Worm (Caenorhabditis elegans): ENCODE results near the gene C01G5.25.

C01G5.25 gene

DNA sequence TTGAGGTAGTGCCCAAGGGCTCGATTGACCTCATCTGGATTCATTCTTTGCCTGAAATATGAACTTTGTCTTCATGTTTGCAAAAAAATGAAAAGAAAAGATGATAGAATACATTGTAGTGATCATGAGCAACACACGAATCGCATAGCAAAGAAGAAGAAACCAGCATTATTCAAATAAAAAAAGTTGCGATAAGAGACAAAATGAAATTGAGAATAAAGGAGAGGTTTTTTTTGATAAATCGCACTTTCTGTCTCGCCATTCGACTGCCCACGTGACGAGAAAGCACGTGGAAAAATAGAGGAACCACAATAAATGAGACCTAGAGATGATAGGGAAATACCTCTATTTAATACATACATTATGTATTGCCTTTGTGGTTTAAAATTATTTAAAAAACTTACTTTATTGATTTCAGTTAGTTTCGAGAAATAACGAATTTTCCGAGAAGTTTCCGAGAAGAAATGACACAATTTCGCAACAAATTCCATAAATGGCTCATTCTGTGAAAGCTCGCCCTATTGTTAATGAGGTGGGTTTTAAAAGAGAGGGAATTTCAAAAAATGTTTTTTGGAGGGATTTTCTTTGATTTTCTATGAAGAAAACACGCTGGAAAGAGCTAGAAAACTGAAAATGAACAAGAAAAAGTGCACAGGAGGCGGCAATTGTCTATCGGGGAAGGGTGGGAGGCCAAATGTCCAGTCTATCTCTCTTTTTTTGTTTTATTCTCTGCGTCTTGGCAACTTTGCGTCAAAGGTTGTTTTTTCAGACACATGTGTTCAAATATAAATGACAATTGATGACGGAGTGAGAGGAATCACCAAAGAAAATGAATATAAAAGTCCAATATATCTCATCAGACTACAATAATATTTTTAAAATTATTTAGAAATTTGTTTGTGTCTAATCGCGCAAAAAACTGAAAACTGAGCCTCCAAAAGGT lies 14.2 kb downstream of the C01G5.25 start, which contains the start of gene paqr-1 (continued):
- TF ChIP-seq ztf-6 (GFP tag; IDR thresholded peaks at IDR 0.05) (no peak), unc-130 (GFP tag; optimal IDR thresholded peaks at IDR 0.05) (no peak), lin-35 (GFP tag; optimal IDR thresholded peaks at IDR 0.05) (peak in 1 of 3 experiments; percentile 67), attf-5 (GFP tag; optimal IDR thresholded peaks at IDR 0.05) (peak; percentile 7), tbp1 (GFP tag; optimal IDR thresholded peaks at IDR 0.05) (peak; percentile 1), cebp-2 (GFP tag; IDR thresholded peaks at IDR 0.05) (no peak), nfyb-1 (GFP tag; IDR thresholded peaks at IDR 0.05) (no peak), lin-54 (GFP tag; optimal IDR thresholded peaks at IDR 0.05) (peak; percentile 31), T26A5.8 (tag; optimal IDR thresholded peaks at IDR 0.05) (no peak), efl-1 (GFP tag; optimal IDR thresholded peaks at IDR 0.05) (peak; percentile 12), tlf-1 (GFP tag; optimal IDR thresholded peaks at IDR 0.05) (no peak), pha-4 (tag; optimal IDR thresholded peaks at IDR 0.05) (no peak), madf-3 (GFP tag; IDR thresholded peaks at IDR 0.05) (no peak), snpc-1.1 (tag; optimal IDR thresholded peaks at IDR 0.05; ENCODE audit: insufficient read depth) (no peak), hsf-1 (GFP tag; IDR thresholded peaks at IDR 0.05) (no peak), attf-6 (GFP tag; IDR thresholded peaks at IDR 0.05) (no peak), repo-1 (tag; optimal IDR thresholded peaks at IDR 0.05) (no peak), C06A6.2 (GFP tag; conservative IDR thresholded peaks at IDR 0.05) (no peak)

DNA sequence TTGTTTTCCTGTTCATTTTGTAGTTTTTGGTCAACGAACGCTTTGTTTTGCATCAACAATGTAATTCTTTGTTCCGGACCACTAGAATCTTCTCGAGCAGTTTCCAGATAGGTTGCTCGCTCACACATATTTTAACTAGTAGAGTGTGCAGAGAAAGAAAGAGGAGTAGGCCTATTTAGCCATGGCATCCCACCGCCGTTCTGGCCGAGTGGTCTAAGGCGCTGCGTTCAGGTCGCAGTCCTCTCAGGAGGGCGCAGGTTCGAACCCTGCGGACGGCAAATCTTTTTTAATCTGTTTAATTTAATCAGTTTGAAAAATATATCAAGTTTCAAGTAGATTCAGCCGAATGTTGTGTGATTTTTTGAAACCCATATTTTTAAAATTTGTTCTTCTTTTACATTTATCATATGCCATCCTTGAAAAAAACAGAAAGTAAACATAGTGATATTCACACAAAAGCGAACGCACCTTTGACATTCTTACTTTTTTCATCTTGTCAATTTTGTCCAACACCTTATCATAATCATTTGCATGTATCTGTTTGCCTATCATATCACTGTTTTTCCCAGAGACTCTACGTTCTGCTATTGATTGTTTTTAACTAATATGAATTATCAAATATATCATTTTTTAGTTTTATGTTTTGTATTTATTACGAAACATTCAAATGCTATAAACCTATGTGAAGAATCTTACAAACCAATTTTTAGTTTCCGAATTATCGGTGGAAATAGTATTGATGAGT lies 15.3 kb downstream of the C01G5.25 start, which contains the start of gene try-3:
TSS of gene try-3 (plus strand) at position 532 of the 745 bp plus-strand sequence.
- peak; percentile 72 for TF ChIP-seq ceh-100 (GFP tag; IDR thresholded peaks at IDR 0.05)
- TF ChIP-seq madf-6 (GFP tag; IDR thresholded peaks at IDR 0.05) = peak; percentile 73
- TF ChIP-seq hmg-1.2 (GFP tag; IDR thresholded peaks at IDR 0.05) = peak; percentile 70
- no peak for TF ChIP-seq lag-1 (GFP tag; IDR thresholded peaks at IDR 0.05)
- no peak for TF ChIP-seq tbx-9 (tag; optimal IDR thresholded peaks at IDR 0.05; ENCODE audit: borderline replicate concordance)
- TF ChIP-seq ceh-40 (GFP tag; IDR thresholded peaks at IDR 0.05) = 0 out of 2 replicates have a peak, but pooled peaks have one; percentile 44
- TF ChIP-seq hsf-1 (GFP tag; IDR thresholded peaks at IDR 0.05) = peak; percentile 49; the same call in 1 of the 2 replicates
- peak; percentile 55; the same call in 1 of the 2 replicates for TF ChIP-seq C06A6.2 (GFP tag; conservative IDR thresholded peaks at IDR 0.05)
- TF ChIP-seq somi-1 (GFP tag; optimal IDR thresholded peaks at IDR 0.05) = peak; percentile 15
- no peak for TF ChIP-seq bed-1 (GFP tag; IDR thresholded peaks at IDR 0.05)
- no peak for TF ChIP-seq T26A5.8 (tag; optimal IDR thresholded peaks at IDR 0.05)
- TF ChIP-seq hlh-26 (GFP tag; conservative IDR thresholded peaks at IDR 0.05) = no peak
- peak; percentile 32 for TF ChIP-seq lsl-1 (GFP tag; optimal IDR thresholded peaks at IDR 0.05)
- TF ChIP-seq attf-5 (GFP tag; optimal IDR thresholded peaks at IDR 0.05) = peak; percentile 54
- no peak for TF ChIP-seq sea-2 (GFP tag; IDR thresholded peaks at IDR 0.05)
- peak; percentile 45 for TF ChIP-seq chd-7 (tag; optimal IDR thresholded peaks at IDR 0.05)
- peak; percentile 17 for TF ChIP-seq ceh-79 (tag; optimal IDR thresholded peaks at IDR 0.05)
- TF ChIP-seq hmg-20 (GFP tag; IDR thresholded peaks at IDR 0.05) = peak; percentile 71
- peak; percentile 78 for TF ChIP-seq K11D2.4 (GFP tag; IDR thresholded peaks at IDR 0.05)
- TF ChIP-seq F37B4.10 (GFP tag; IDR thresholded peaks at IDR 0.05) = 0 out of 2 replicates have a peak, but pooled peaks have one; percentile 59
- TF ChIP-seq athp-1 (tag; optimal IDR thresholded peaks at IDR 0.05) = peak; percentile 65
- no peak; the same call in 1 of the 2 replicates for TF ChIP-seq attf-3 (GFP tag; conservative IDR thresholded peaks at IDR 0.05)
- 0 out of 2 replicates have a peak, but pooled peaks have one; percentile 68 for TF ChIP-seq ceh-58 (GFP tag; IDR thresholded peaks at IDR 0.05)
- TF ChIP-seq rpc-1 (optimal IDR thresholded peaks at IDR 0.05) = peak; percentile 74
- peak; percentile 89 for TF ChIP-seq rpc-1 (tag; optimal IDR thresholded peaks at IDR 0.05)
- peak; percentile 71 for TF ChIP-seq ekl-4 (GFP tag; IDR thresholded peaks at IDR 0.05)
- TF ChIP-seq unc-130 (GFP tag; optimal IDR thresholded peaks at IDR 0.05) = no peak
- TF ChIP-seq akir-1 (GFP tag; optimal IDR thresholded peaks at IDR 0.05) = no peak
- peak; percentile 63; the same call in 1 of the 2 replicates for TF ChIP-seq Y95B8A.8 (GFP tag; IDR thresholded peaks at IDR 0.05)
- TF ChIP-seq ceh-91 (GFP tag; IDR thresholded peaks at IDR 0.05) = peak; percentile 47
- TF ChIP-seq rec-8 (tag; optimal IDR thresholded peaks at IDR 0.05) = peak; percentile 18 to 46
